Worm (Caenorhabditis elegans) whole organism, early embryonic: ENCODE data around the gene clp-9.

ENCODE experiments used
- aly-1 ChIP-seq: sonication (generic microtip); optimal IDR thresholded peaks from 2 replicates; lab custom pipeline; 2016; ENCODE audit warnings: missing genetic modification characterization, missing compliant biosample characterization
- ama-1 ChIP-seq: fragments of 150-350 bp; optimal IDR thresholded peaks from 2 replicates; lab custom pipeline; 2014
- ceh-13 ChIP-seq: fragments of 200-800 bp; sonication (Bioruptor generic); optimal IDR thresholded peaks from 2 replicates; lab custom pipeline; 2018; ENCODE audit warnings: mild to moderate bottlenecking, missing genetic modification characterization, missing compliant biosample characterization
- ets-7 ChIP-seq: sonication (generic microtip); optimal IDR thresholded peaks from 2 replicates; lab custom pipeline; 2016; ENCODE audit warnings: missing genotype, missing genetic modification characterization, missing compliant biosample characterization
- flt-1 ChIP-seq: fragments of 200-800 bp; sonication (Bioruptor generic); IDR thresholded peaks from 2 replicates; pipeline ENCODE4 v1.3.6; 2022; ENCODE audit warnings: missing genetic modification characterization, missing compliant biosample characterization
- hmg-4 ChIP-seq: fragments of 200-800 bp; sonication (Bioruptor generic); optimal IDR thresholded peaks from 2 replicates; lab custom pipeline; 2018; ENCODE audit warnings: mild to moderate bottlenecking, missing genetic modification characterization, missing compliant biosample characterization
- hnd-1 ChIP-seq: sonication (generic microtip); optimal IDR thresholded peaks from 2 replicates; lab custom pipeline; 2016; ENCODE audit warnings: missing genetic modification characterization, missing compliant biosample characterization
- sea-1 ChIP-seq: fragments of 200-800 bp; sonication (Bioruptor generic); conservative IDR thresholded peaks from 2 replicates; pipeline ENCODE4 v1.3.6; 2022; ENCODE audit warnings: missing genetic modification characterization, missing compliant biosample characterization
- tra-4 ChIP-seq: sonication (generic microtip); optimal IDR thresholded peaks from 2 replicates; lab custom pipeline; 2017; ENCODE audit warnings: missing genetic modification characterization, missing compliant biosample characterization

DNA sequence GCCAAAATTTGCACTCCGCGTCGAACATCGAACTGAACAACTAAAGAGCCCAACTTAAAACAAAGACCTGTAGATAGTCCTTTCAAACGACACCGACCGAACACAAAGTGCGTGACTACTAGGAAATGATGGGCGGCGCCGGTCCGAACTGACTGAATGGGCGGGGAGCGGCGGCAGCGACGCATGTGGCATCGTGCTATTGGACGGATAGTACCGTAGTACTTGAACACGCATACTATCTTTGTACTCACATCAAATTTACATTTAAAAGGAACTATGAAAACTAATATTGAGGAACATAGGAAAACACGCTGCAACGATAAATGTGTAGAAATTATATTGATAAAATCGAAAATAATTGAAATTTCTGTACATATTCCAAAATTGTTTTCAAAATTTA is 25.4 kb downstream of the clp-9 start:
- TF ChIP-seq ets-7 (tag; lab: Kevin White, UChicago), result no peak
- TF ChIP-seq ama-1 (lab: Kevin White, UChicago), result no peak
- TF ChIP-seq ceh-13, result no peak
- TF ChIP-seq tra-4 (tag; lab: Kevin White, UChicago), result no peak
- TF ChIP-seq sea-1 (GFP tag; lab: Robert Waterston, UW), result no peak
- TF ChIP-seq aly-1 (tag; lab: Kevin White, UChicago), result no peak
- TF ChIP-seq flt-1 (GFP tag; lab: Robert Waterston, UW), result no peak
- TF ChIP-seq hnd-1, result no peak
- no peak for TF ChIP-seq hmg-4 (GFP tag; lab: Kevin White, UChicago)
